Fruit fly (Drosophila melanogaster): Measurements from ENCODE around the gene RpL30.

RpL30 gene

dm6 chr2L:19051534-19052100 lies 42.5 kb upstream of the RpL30 start, which contains the start of gene Rpn3 (continued):
- TF ChIP-seq D (optimal IDR thresholded peaks at IDR 0.05) (no peak), D (GFP tag; optimal IDR thresholded peaks at IDR 0.05) (peak; percentile 55), lilli (GFP tag; optimal IDR thresholded peaks at IDR 0.05) (peak; percentile 91), CG8478 (optimal IDR thresholded peaks at IDR 0.05) (no peak), CG6175 (GFP tag; IDR thresholded peaks at IDR 0.05) (peak; percentile 56; the same call in 1 of the 3 replicates), Hey (tag; optimal IDR thresholded peaks at IDR 0.05) (no peak), CG11456 (GFP tag; IDR thresholded peaks at IDR 0.05) (peak; percentile 75; the same call in 2 of the 3 replicates), vfl (GFP tag; optimal IDR thresholded peaks at IDR 0.05) (peak; percentile 84), CG18262 (tag; optimal IDR thresholded peaks at IDR 0.05) (peak; percentile 85), sug (tag; optimal IDR thresholded peaks at IDR 0.05) (peak; percentile 66), al (GFP tag; IDR thresholded peaks at IDR 0.05) (peak; percentile 76), CG11398 (GFP tag; optimal IDR thresholded peaks at IDR 0.05) (peak; percentile 51), bbx (GFP tag; IDR thresholded peaks at IDR 0.05; ENCODE audit: partially characterized antibody) (peak; percentile 54; the same call in 1 of the 2 replicates), Optix (GFP tag; IDR thresholded peaks at IDR 0.05) (no peak), YL-1 (GFP tag; optimal IDR thresholded peaks at IDR 0.05) (peak; percentile 71), fru (optimal IDR thresholded peaks at IDR 0.05) (no peak), CG8924 (tag; optimal IDR thresholded peaks at IDR 0.05) (peak; percentile 82), E2f2 (GFP tag; IDR thresholded peaks at IDR 0.05) (peak; percentile 66), CG34224 (GFP tag; IDR thresholded peaks at IDR 0.05; ENCODE audit: partially characterized antibody) (peak; percentile 66; the same call in 1 of the 3 replicates), CG10274 (GFP tag; optimal IDR thresholded peaks at IDR 0.05) (peak; percentile 7), Dip3 (GFP tag; optimal IDR thresholded peaks at IDR 0.05) (peak; percentile 82), CG12744 (GFP tag; optimal IDR thresholded peaks at IDR 0.05) (peak; percentile 70), Spps (tag; optimal IDR thresholded peaks at IDR 0.05) (peak; percentile 75), odd (GFP tag; optimal IDR thresholded peaks at IDR 0.05) (no peak), br (optimal IDR thresholded peaks at IDR 0.05) (no peak), CG10321 (GFP tag; IDR thresholded peaks at IDR 0.05) (peak; percentile 61; the same call in 1 of the 2 replicates), Meics (GFP tag; optimal IDR thresholded peaks at IDR 0.05) (peak; percentile 76), fd96Cb (tag; optimal IDR thresholded peaks at IDR 0.05) (peak; percentile 79), CG2875 (GFP tag; optimal IDR thresholded peaks at IDR 0.05) (peak; percentile 62), kay (GFP tag; optimal IDR thresholded peaks at IDR 0.05) (peak; percentile 79), ATbp (GFP tag; optimal IDR thresholded peaks at IDR 0.05) (no peak), seq (GFP tag; IDR thresholded peaks at IDR 0.05) (peak; percentile 53; the same call in 1 of the 2 replicates), CG7556 (GFP tag; optimal IDR thresholded peaks at IDR 0.05) (peak; percentile 78), Ravus (GFP tag; IDR thresholded peaks at IDR 0.05) (peak; percentile 55; the same call in 1 of the 2 replicates), Atf6 (GFP tag; IDR thresholded peaks at IDR 0.05) (peak; percentile 90), Hmx (GFP tag; optimal IDR thresholded peaks at IDR 0.05) (no peak), CG1832 (GFP tag; optimal IDR thresholded peaks at IDR 0.05) (no peak), CG10959 (GFP tag; IDR thresholded peaks at IDR 0.05) (peak; percentile 75), lola (GFP tag; optimal IDR thresholded peaks at IDR 0.05) (peak in 1 of 3 experiments; percentile 77), Oli (tag; optimal IDR thresholded peaks at IDR 0.05) (peak; percentile 82), CG17328 (GFP tag; IDR thresholded peaks at IDR 0.05) (peak; percentile 91), CG3995 (GFP tag; optimal IDR thresholded peaks at IDR 0.05) (peak; percentile 41), Dbx (GFP tag; IDR thresholded peaks at IDR 0.05) (peak; percentile 88), CG14050 (GFP tag; IDR thresholded peaks at IDR 0.05) (peak; percentile 77), CG2120 (GFP tag; optimal IDR thresholded peaks at IDR 0.05) (peak; percentile 92), CG8281 (tag; optimal IDR thresholded peaks at IDR 0.05) (no peak), kni (GFP tag; optimal IDR thresholded peaks at IDR 0.05) (no peak), gem (tag; optimal IDR thresholded peaks at IDR 0.05) (peak; percentile 94), ham (GFP tag; IDR thresholded peaks at IDR 0.05) (no peak), BEAF-32 (GFP tag; optimal IDR thresholded peaks at IDR 0.05) (peak; percentile 70), CG31224 (GFP tag; IDR thresholded peaks at IDR 0.05) (peak; percentile 78)

All from whole organism, embryonic.